Worm (Caenorhabditis elegans): ENCODE data around the gene Y97E10AR.6.

- TF ChIP-seq lin-13 (tag; optimal IDR thresholded peaks at IDR 0.05) (no peak), snpc-4 (tag; optimal IDR thresholded peaks at IDR 0.05) (no peak), nhr-12 (tag; optimal IDR thresholded peaks at IDR 0.05) (no peak), nhr-28 (tag; optimal IDR thresholded peaks at IDR 0.05) (no peak), unc-62 (GFP tag; optimal IDR thresholded peaks at IDR 0.05) (no peak), elt-3 (tag; optimal IDR thresholded peaks at IDR 0.05) (no peak), flh-1 (GFP tag; optimal IDR thresholded peaks at IDR 0.05) (no peak), nhr-237 (tag; optimal IDR thresholded peaks at IDR 0.05) (no peak), ztf-11 (tag; optimal IDR thresholded peaks at IDR 0.05) (no peak), nhr-2 (tag; optimal IDR thresholded peaks at IDR 0.05) (no peak), ham-2 (GFP tag; optimal IDR thresholded peaks at IDR 0.05) (no peak), elt-1 (tag; optimal IDR thresholded peaks at IDR 0.05; ENCODE audit: borderline replicate concordance, insufficient read depth) (no peak), ceh-43 (GFP tag; optimal IDR thresholded peaks at IDR 0.05) (no peak), pha-4 (tag; optimal IDR thresholded peaks at IDR 0.05) (no peak)
These were observed 48.3 kb upstream of the Y97E10AR.6 start, which contains the start of gene str-139 for ce11 chrV:8062074-8062473.
